Fruit fly (Drosophila melanogaster) whole organism, adult: ENCODE results near the gene CG43167.

Source experiments
- CG11617 ChIP-seq: fragments of 200-800 bp; sonication (Bioruptor generic); optimal IDR thresholded peaks from 2 replicates; lab custom pipeline; 2017; ENCODE audit warnings: mild to moderate bottlenecking, missing biosample characterization, missing genetic modification reagents, missing genetic modification characterization
- CG12768 ChIP-seq: fragments of 200-800 bp; sonication (Bioruptor generic); optimal IDR thresholded peaks from 2 replicates; lab custom pipeline; 2017; ENCODE audit warnings: missing biosample characterization, missing genetic modification characterization, mild to moderate bottlenecking, moderate library complexity, missing genetic modification reagents
- CG14711 ChIP-seq: fragments of 200-800 bp; sonication (Bioruptor generic); optimal IDR thresholded peaks from 2 replicates; lab custom pipeline; 2018; ENCODE audit warnings: missing biosample characterization, mild to moderate bottlenecking, missing genetic modification characterization, moderate library complexity
- CG1620 ChIP-seq: fragments of 200-800 bp; sonication (Bioruptor generic); optimal IDR thresholded peaks from 2 replicates; lab custom pipeline; 2016; ENCODE audit warnings: missing biosample characterization, missing genetic modification characterization
- CG33017 ChIP-seq: fragments of 200-800 bp; sonication (Bioruptor generic); optimal IDR thresholded peaks from 2 replicates; lab custom pipeline; 2018; ENCODE audit warnings: missing biosample characterization, mild to moderate bottlenecking, missing genetic modification characterization, moderate library complexity
- CG5204 ChIP-seq: fragments of 200-800 bp; sonication (Bioruptor generic); optimal IDR thresholded peaks from 2 replicates; lab custom pipeline; 2016; ENCODE audit warnings: missing biosample characterization, missing genetic modification characterization
- CG7045 ChIP-seq: fragments of 200-800 bp; sonication (Bioruptor generic); optimal IDR thresholded peaks from 2 replicates; lab custom pipeline; 2017; ENCODE audit warnings: missing biosample characterization, mild to moderate bottlenecking, missing genetic modification characterization
- CG7101 ChIP-seq: fragments of 200-800 bp; sonication (Bioruptor generic); optimal IDR thresholded peaks from 2 replicates; lab custom pipeline; 2018; ENCODE audit warnings: missing biosample characterization, mild to moderate bottlenecking, missing genetic modification characterization, moderate library complexity
- Clk ChIP-seq: fragments of 200-800 bp; sonication (Bioruptor generic); optimal IDR thresholded peaks from 2 replicates; lab custom pipeline; 2017; ENCODE audit warnings: missing biosample characterization, missing genetic modification characterization
- Crg-1 ChIP-seq: fragments of 200-800 bp; sonication (Bioruptor generic); optimal IDR thresholded peaks from 2 replicates; lab custom pipeline; 2016; ENCODE audit warnings: missing biosample characterization, missing genetic modification characterization
- Hr96 ChIP-seq: fragments of 200-800 bp; sonication (Bioruptor generic); optimal IDR thresholded peaks from 2 replicates; lab custom pipeline; 2016; ENCODE audit warnings: missing biosample characterization, missing genetic modification characterization
- Mnt ChIP-seq: fragments of 200-800 bp; sonication (Bioruptor generic); optimal IDR thresholded peaks from 2 replicates; lab custom pipeline; 2016; ENCODE audit warnings: missing biosample characterization, mild to moderate bottlenecking, missing genetic modification characterization
- bab1 ChIP-seq: fragments of 200-800 bp; sonication (Bioruptor generic); optimal IDR thresholded peaks from 3 replicates; lab custom pipeline; 2019; ENCODE audit warnings: missing biosample characterization, mild to moderate bottlenecking, missing genetic modification characterization, moderate library complexity
- cic ChIP-seq: fragments of 200-800 bp; sonication (Bioruptor generic); optimal IDR thresholded peaks from 2 replicates; lab custom pipeline; 2017; ENCODE audit warnings: missing biosample characterization, mild to moderate bottlenecking, missing genetic modification characterization, moderate library complexity
- cnc ChIP-seq, 2 experiments: fragments of >200 bp; optimal IDR thresholded peaks; 2 replicates each; lab custom pipeline; 2017
- kay ChIP-seq: fragments of 200-800 bp; sonication (Bioruptor generic); peaks from one replicate; lab custom pipeline; 2016; ENCODE audit warnings: missing biosample characterization, missing genetic modification characterization, borderline replicate concordance
- ovo ChIP-seq: fragments of 200-800 bp; sonication (Bioruptor generic); optimal IDR thresholded peaks from 2 replicates; lab custom pipeline; 2016; ENCODE audit warnings: missing biosample characterization, missing genetic modification characterization
- pad ChIP-seq: fragments of 200-800 bp; sonication (Bioruptor generic); optimal IDR thresholded peaks from 3 replicates; lab custom pipeline; 2017; ENCODE audit warnings: missing biosample characterization, missing genetic modification characterization, mild to moderate bottlenecking, moderate library complexity, missing genetic modification reagents
- tj ChIP-seq: fragments of 200-800 bp; sonication (Bioruptor generic); optimal IDR thresholded peaks from 3 replicates; lab custom pipeline; 2017; ENCODE audit warnings: missing biosample characterization, mild to moderate bottlenecking, missing genetic modification characterization, moderate library complexity
- toe ChIP-seq: fragments of 200-800 bp; sonication (Bioruptor generic); optimal IDR thresholded peaks from 2 replicates; lab custom pipeline; 2016; ENCODE audit warnings: missing biosample characterization, missing genetic modification characterization

Gene CG43167

DNA sequence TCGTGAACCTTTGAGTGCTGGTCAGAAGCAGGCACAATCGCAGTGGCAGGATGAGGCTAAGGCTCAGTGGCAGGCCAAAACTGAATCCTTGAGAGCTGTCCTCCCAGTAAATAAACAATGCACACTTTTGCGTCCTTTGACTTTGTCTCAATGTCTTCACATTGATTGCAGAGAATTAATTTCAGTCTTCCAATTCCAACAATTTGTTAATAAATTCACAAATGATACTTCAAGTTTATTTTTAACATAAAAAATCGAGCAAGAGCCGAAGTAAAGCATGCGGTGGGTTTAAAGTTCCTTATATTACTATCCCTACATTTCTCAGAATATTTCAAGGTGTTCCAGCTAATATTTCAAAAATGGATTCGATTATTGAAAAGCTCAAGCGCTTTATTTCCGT, at the start of gene CG43167:
Gene CG43167 (plus strand): TSS at position 301 of the 400 bp plus-strand sequence.
- no peak for TF ChIP-seq CG7045 (GFP tag; lab: Kevin White, UChicago)
- TF ChIP-seq CG7101 (tag; lab: Kevin White, UChicago): no peak
- no peak for TF ChIP-seq Hr96 (GFP tag; lab: Kevin White, UChicago)
- no peak for TF ChIP-seq Clk (GFP tag; lab: Kevin White, UChicago)
- TF ChIP-seq kay (GFP tag; lab: Kevin White, UChicago): no peak
- no peak for TF ChIP-seq cnc (optimal IDR thresholded peaks at IDR 0.05; lab: Kevin White, UChicago)
- no peak for TF ChIP-seq tj (GFP tag; lab: Kevin White, UChicago)
- TF ChIP-seq CG14711 (tag; lab: Kevin White, UChicago): no peak
- TF ChIP-seq bab1: no peak
- TF ChIP-seq CG11617 (GFP tag; lab: Kevin White, UChicago): no peak
- no peak for TF ChIP-seq pad (GFP tag; lab: Kevin White, UChicago)
- no peak for TF ChIP-seq Crg-1
- no peak for TF ChIP-seq Mnt (GFP tag; lab: Kevin White, UChicago)
- TF ChIP-seq CG5204 (GFP tag; lab: Kevin White, UChicago): no peak
- TF ChIP-seq CG33017 (tag; lab: Kevin White, UChicago): no peak
- no peak for TF ChIP-seq CG12768 (GFP tag; lab: Kevin White, UChicago)
- no peak for TF ChIP-seq ovo
- no peak for TF ChIP-seq toe

- TF ChIP-seq cnc (optimal IDR thresholded peaks at IDR 0.05; lab: Kevin White, UChicago) (no peak), CG14711 (tag; lab: Kevin White, UChicago) (no peak), CG7101 (tag; lab: Kevin White, UChicago) (no peak), pad (GFP tag; lab: Kevin White, UChicago) (no peak), ovo (no peak), cic (no peak), CG11617 (GFP tag; lab: Kevin White, UChicago) (no peak), Mnt (GFP tag; lab: Kevin White, UChicago) (no peak), toe (no peak), CG5204 (GFP tag; lab: Kevin White, UChicago) (no peak), Clk (GFP tag; lab: Kevin White, UChicago) (no peak), CG33017 (tag; lab: Kevin White, UChicago) (no peak), CG12768 (GFP tag; lab: Kevin White, UChicago) (no peak), tj (GFP tag; lab: Kevin White, UChicago) (no peak)
Observed at dm6 chr2L:11611672-11612071, 45.5 kb upstream of the CG43167 start, which contains the start of gene spag4. Gene spag4, minus strand, starts transcription at chr2L:11611772.

DNA sequence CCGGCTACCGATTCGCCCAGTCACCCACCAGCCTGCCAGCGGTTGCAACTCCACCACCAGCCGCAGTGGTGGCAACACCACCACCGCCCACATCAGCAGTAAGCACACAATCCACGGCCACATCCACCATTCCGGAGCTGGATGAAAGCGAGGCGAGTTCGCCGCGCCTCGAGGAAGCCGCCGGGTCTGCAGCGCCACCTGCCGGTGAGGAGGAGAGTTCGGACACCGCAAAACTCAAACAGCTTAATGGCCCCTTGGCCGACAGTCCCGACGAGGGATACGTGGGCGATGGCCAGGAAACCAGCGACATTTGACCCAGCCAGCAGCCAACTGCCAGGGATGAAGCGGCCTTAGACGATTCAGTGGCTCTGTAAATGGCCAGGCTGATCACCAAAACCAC, 33.0 kb upstream of the CG43167 start:
- TF ChIP-seq ovo (no peak), CG1620 (GFP tag; lab: Kevin White, UChicago) (no peak), kay (GFP tag; lab: Kevin White, UChicago) (no peak), Mnt (GFP tag; lab: Kevin White, UChicago) (no peak), tj (GFP tag; lab: Kevin White, UChicago) (no peak), cic (no peak), Hr96 (GFP tag; lab: Kevin White, UChicago) (no peak), CG12768 (GFP tag; lab: Kevin White, UChicago) (no peak), CG11617 (GFP tag; lab: Kevin White, UChicago) (no peak), bab1 (no peak), CG7045 (GFP tag; lab: Kevin White, UChicago) (no peak), pad (GFP tag; lab: Kevin White, UChicago) (no peak), toe (no peak), cnc (optimal IDR thresholded peaks at IDR 0.05; lab: Kevin White, UChicago) (no peak), Crg-1 (no peak), CG14711 (tag; lab: Kevin White, UChicago) (no peak), Clk (GFP tag; lab: Kevin White, UChicago) (no peak), CG33017 (tag; lab: Kevin White, UChicago) (no peak), CG5204 (GFP tag; lab: Kevin White, UChicago) (no peak)

- TF ChIP-seq Crg-1 (no peak), pad (GFP tag; lab: Kevin White, UChicago) (no peak), kay (GFP tag; lab: Kevin White, UChicago) (no peak), CG5204 (GFP tag; lab: Kevin White, UChicago) (peak; percentile 44), CG11617 (GFP tag; lab: Kevin White, UChicago) (no peak), cnc (optimal IDR thresholded peaks at IDR 0.05; lab: Kevin White, UChicago) (no peak), CG12768 (GFP tag; lab: Kevin White, UChicago) (no peak)
Observed at dm6 chr2L:11628292-11628691, 28.9 kb upstream of the CG43167 start.

dm6 chr2L:11648739-11649138, 8.5 kb upstream of the CG43167 start, which contains the start of gene CG6614:
Gene CG6614, minus strand, starts transcription at chr2L:11648839.
- TF ChIP-seq bab1: no peak
- no peak for TF ChIP-seq CG14711 (tag; lab: Kevin White, UChicago)

DNA sequence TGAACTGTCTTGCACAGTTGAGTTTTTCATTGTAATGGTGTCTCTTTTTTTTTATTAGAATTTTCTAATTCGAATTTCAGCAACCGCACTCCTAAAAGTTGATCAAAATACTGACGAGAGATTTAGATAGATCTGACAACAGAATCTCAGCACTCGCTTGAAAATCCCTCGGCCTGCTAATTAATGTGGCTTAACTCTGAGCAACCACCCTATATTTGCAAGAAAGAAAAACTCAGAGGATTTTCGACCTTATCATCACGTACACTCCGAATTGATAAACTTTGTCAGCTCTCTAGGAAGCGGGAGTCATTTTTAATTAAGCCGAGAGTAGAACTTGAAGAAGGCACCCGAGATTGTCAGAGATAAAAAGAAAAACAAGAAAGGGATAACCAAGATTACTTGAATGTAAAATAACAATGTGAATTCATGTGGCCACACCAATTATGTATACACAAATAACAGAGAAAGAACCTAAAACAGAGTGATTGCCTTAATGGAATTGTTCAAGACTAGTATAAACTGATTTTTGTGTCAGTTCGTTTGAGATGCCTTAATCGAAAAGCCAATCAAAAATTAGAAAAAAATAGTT, 5.2 kb upstream of the CG43167 start, which contains the start of the genes CG12307 and CG4983:
Gene CG12307 (minus strand): TSS at position 101 of the 589 bp plus-strand sequence.
Gene CG4983 (plus strand): TSS at position 539 of the 589 bp plus-strand sequence.
- TF ChIP-seq CG1620 (GFP tag; lab: Kevin White, UChicago): no peak
- no peak for TF ChIP-seq Mnt (GFP tag; lab: Kevin White, UChicago)
- TF ChIP-seq CG5204 (GFP tag; lab: Kevin White, UChicago): no peak
- TF ChIP-seq tj (GFP tag; lab: Kevin White, UChicago): no peak
- TF ChIP-seq CG33017 (tag; lab: Kevin White, UChicago): no peak
- TF ChIP-seq bab1: no peak
- no peak for TF ChIP-seq pad (GFP tag; lab: Kevin White, UChicago)
- no peak for TF ChIP-seq CG7101 (tag; lab: Kevin White, UChicago)
- no peak for TF ChIP-seq Crg-1
- no peak for TF ChIP-seq CG7045 (GFP tag; lab: Kevin White, UChicago)
- TF ChIP-seq ovo: no peak
- no peak for TF ChIP-seq toe
- no peak for TF ChIP-seq cic
- TF ChIP-seq Hr96 (GFP tag; lab: Kevin White, UChicago): no peak
- no peak for TF ChIP-seq CG14711 (tag; lab: Kevin White, UChicago)
- no peak for TF ChIP-seq Clk (GFP tag; lab: Kevin White, UChicago)
- no peak for TF ChIP-seq cnc (optimal IDR thresholded peaks at IDR 0.05; lab: Kevin White, UChicago)
- TF ChIP-seq kay (GFP tag; lab: Kevin White, UChicago): no peak
